Fruit fly (Drosophila melanogaster): ENCODE results near the gene spen.

spen gene

DNA sequence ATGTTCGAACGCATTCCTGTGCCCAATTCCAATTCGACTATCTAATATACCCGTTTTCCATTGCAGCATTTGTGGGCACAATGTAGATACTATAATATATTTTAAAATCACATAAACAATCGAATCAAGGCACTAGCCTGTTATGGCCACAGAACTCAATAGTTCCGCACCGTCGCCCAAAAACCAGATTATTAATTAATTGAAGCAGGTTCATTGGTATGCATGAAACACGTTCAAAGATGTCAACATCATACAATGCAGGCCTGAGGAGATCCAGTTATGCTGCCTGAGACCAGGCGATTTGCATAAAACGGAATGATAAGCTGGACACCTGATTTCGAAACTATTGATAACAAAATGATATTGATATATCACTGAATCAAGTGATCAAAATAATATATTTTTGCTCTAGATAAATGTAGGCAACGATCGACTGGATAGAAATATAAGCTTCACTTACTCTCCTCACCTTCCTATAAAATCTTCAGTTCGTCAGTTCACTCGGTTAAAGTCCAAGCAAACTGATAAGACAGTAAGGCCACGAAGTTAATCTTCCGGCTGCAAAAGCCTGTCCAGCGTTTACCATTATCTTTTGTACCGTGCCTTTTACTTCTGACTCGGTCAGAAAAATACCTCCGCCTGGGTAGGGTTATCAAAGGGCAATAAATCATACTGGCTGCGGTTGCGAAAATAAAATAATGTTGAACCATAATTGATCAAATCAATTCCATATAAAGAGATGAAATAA is 23.3 kb upstream of the spen start (continued):
- TF ChIP-seq vvl (GFP tag; IDR thresholded peaks at IDR 0.05), result peak; percentile 81

DNA sequence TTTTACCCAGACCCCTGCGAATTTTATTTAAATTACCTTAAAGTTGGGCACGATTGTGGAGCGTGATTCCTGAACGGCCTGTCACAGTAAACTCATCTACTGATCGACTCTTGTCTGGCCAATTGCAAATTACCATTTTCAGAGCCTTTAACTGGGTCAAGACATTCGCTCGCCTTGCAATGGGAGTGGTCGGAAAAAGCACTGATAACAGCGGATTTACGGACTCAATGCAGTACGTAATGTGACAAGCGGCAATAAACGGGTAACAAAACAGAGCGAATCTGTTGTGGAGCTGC is 22.8 kb upstream of the spen start:
- no peak for TF ChIP-seq Oaz (GFP tag; IDR thresholded peaks at IDR 0.05)
- TF ChIP-seq schlank (tag; optimal IDR thresholded peaks at IDR 0.05), result no peak
- TF ChIP-seq CG17361 (GFP tag; IDR thresholded peaks at IDR 0.05), result 0 out of 3 replicates have a peak, but pooled peaks have one; percentile 16
- TF ChIP-seq ci (GFP tag; IDR thresholded peaks at IDR 0.05), result 0 out of 3 replicates have a peak, but pooled peaks have one; percentile 29
- no peak for TF ChIP-seq CG8290 (GFP tag; optimal IDR thresholded peaks at IDR 0.05)
- TF ChIP-seq CG8290 (tag; optimal IDR thresholded peaks at IDR 0.05), result peak in 1 of 2 experiments; percentile 24

DNA sequence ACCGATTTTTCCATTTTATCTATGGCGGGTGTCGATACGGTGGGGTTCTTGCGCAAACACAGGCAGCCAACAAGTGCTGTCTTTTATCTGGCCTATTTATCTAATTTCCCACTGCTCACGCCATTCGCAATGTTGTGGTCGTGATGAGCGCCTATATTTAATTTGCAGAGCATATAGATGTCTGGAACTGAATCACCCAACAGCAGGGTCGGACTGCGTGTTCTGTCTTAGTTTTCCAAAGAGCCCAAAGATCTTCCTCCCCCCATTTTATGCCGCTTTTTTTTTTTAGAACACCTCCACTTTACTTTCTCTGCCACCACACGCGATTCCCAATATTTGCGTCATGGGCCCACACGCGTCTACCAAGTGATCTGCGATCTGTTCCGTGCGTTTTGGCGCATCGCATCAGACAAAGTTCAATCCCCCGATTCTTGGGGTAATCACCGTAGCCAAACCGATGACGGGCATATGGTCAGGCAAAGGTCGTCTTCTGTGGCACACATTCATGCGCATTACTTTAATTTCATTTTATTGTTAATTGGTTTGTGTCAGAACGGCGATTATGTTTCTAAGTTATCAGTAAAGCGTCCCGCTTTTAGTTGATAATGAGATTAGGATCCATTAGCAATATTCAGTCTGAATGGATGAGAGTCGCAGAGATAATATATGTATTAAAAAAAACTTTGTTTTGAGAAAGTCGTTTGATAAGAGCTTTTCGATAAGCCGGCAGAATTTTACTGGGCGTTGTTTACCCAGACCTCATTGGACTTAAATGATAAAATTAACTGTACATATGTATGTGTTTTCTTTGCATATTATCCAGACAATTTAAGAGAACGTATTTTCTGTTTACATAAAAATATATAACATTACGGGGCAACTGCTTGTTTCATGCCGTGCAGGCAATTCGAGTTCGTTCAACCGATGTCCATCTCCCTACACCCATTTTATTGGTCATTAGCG is 21.8 kb upstream of the spen start:
- TF ChIP-seq sr (GFP tag; IDR thresholded peaks at IDR 0.05) (0 out of 3 replicates have a peak, but pooled peaks have one; percentile 37), CG1024 (GFP tag; IDR thresholded peaks at IDR 0.05) (0 out of 2 replicates have a peak, but pooled peaks have one; percentile 9), CG7987 (GFP tag; optimal IDR thresholded peaks at IDR 0.05) (peak; percentile 79), vvl (GFP tag; IDR thresholded peaks at IDR 0.05) (no peak), Ets65A (GFP tag) (peak; percentile 65), grn (GFP tag; optimal IDR thresholded peaks at IDR 0.05) (peak; percentile 67), sug (tag; optimal IDR thresholded peaks at IDR 0.05) (peak; percentile 69), chinmo (GFP tag; IDR thresholded peaks at IDR 0.05; ENCODE audit: partially characterized antibody) (no peak), sens (GFP tag) (peak; percentile 64), vfl (GFP tag; optimal IDR thresholded peaks at IDR 0.05) (no peak), CG6791 (GFP tag; IDR thresholded peaks at IDR 0.05; ENCODE audit: partially characterized antibody) (no peak), CG6813 (GFP tag; optimal IDR thresholded peaks at IDR 0.05) (no peak), trh (GFP tag; optimal IDR thresholded peaks at IDR 0.05) (no peak), dysf (GFP tag; IDR thresholded peaks at IDR 0.05) (0 out of 3 replicates have a peak, but pooled peaks have one; percentile 13), CG18599 (GFP tag; optimal IDR thresholded peaks at IDR 0.05) (peak; percentile 20), chif (GFP tag; optimal IDR thresholded peaks at IDR 0.05) (no peak), Mad (GFP tag; optimal IDR thresholded peaks at IDR 0.05) (no peak), Med (GFP tag) (peak; percentile 53), Fer1 (GFP tag; optimal IDR thresholded peaks at IDR 0.05) (no peak), CG34376 (GFP tag; optimal IDR thresholded peaks at IDR 0.05) (peak; percentile 74), Hmr (GFP tag; optimal IDR thresholded peaks at IDR 0.05) (peak; percentile 28), caup (GFP tag; optimal IDR thresholded peaks at IDR 0.05; ENCODE audit: severe bottlenecking) (peak; percentile 16), lbe (GFP tag; optimal IDR thresholded peaks at IDR 0.05) (peak; percentile 9), gce (GFP tag; IDR thresholded peaks at IDR 0.05) (0 out of 3 replicates have a peak, but pooled peaks have one; percentile 26), tll (GFP tag; optimal IDR thresholded peaks at IDR 0.05) (no peak), mirr (GFP tag; optimal IDR thresholded peaks at IDR 0.05) (peak; percentile 82), CG12769 (tag; optimal IDR thresholded peaks at IDR 0.05) (peak; percentile 81), CG5953 (GFP tag; IDR thresholded peaks at IDR 0.05) (0 out of 2 replicates have a peak, but pooled peaks have one; percentile 22), exex (tag; optimal IDR thresholded peaks at IDR 0.05) (peak; percentile 96), Pdp1 (GFP tag; optimal IDR thresholded peaks at IDR 0.05) (peak in 1 of 2 experiments; percentile 71), toy (GFP tag; IDR thresholded peaks at IDR 0.05) (no peak), Hr78 (GFP tag; optimal IDR thresholded peaks at IDR 0.05) (peak in 1 of 2 experiments; percentile 55), Optix (GFP tag; IDR thresholded peaks at IDR 0.05) (no peak), CG10543 (GFP tag; optimal IDR thresholded peaks at IDR 0.05) (peak; percentile 18), tna (GFP tag; IDR thresholded peaks at IDR 0.05; ENCODE audit: partially characterized antibody) (0 out of 2 replicates have a peak, but pooled peaks have one; percentile 14), cwo (GFP tag; optimal IDR thresholded peaks at IDR 0.05) (peak; percentile 35)
